Worm (Caenorhabditis elegans): Measurements from ENCODE around the gene hsp-60.

hsp-60 gene

DNA sequence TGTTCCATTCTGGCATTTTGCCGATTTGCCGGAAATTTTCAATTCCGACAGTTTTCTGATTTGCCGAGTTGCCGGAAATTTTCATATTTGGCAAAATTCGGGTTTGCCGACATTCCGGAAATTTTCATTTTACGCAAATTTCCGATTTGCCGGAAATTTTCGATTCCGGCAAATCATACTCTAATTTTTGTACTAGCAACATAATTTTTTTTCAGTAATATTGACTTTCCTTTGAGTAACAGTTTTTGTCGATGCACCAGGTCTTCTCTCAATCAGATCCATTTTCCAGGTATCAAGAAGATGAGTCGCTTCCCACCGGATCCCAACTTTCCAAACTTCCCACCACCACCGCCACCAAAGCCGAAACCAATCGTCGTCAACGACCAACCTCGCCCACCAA lies 21.6 kb downstream of the hsp-60 start, which contains the start of gene Y22D7AL.3:
Y22D7AL.3 (plus strand) TSS at position 301 of the 400 bp plus-strand sequence.
- no peak for TF ChIP-seq nhr-12 (tag; optimal IDR thresholded peaks at IDR 0.05)
- no peak for TF ChIP-seq ham-2 (GFP tag; optimal IDR thresholded peaks at IDR 0.05)
- TF ChIP-seq mab-5 (tag; optimal IDR thresholded peaks at IDR 0.05): no peak
- no peak for TF ChIP-seq pha-4 (tag; optimal IDR thresholded peaks at IDR 0.05)
- TF ChIP-seq lin-13 (tag; optimal IDR thresholded peaks at IDR 0.05): no peak
- TF ChIP-seq nhr-76 (tag; optimal IDR thresholded peaks at IDR 0.05): no peak
- TF ChIP-seq unc-39 (tag; optimal IDR thresholded peaks at IDR 0.05): no peak
- no peak for TF ChIP-seq nhr-28 (tag; optimal IDR thresholded peaks at IDR 0.05)
- TF ChIP-seq nhr-237 (tag; optimal IDR thresholded peaks at IDR 0.05): no peak

DNA sequence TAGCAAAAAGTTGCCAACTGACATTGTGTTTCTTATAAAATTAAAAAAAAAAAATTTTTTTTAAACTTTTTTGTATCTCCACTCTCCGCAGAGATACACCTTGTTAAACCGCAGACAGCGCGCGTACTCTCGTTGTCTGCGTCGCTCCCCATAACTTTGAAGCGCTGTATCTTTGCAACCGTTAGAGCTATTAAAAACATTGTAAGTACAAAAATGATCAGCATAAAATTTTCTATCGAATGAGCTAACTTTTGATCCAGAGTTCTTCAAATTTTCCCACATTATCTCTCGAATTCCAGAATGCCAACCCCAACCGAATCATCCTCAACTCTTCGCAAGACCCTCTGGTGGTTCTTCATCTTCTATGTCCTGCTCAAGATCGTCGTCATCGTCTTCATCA lies 32.6 kb downstream of the hsp-60 start, which contains the start of gene Y22D7AL.1:
Y22D7AL.1 (plus strand) TSS at position 301 of the 400 bp plus-strand sequence.
- no peak for TF ChIP-seq ces-1 (GFP tag; optimal IDR thresholded peaks at IDR 0.05)
- no peak for TF ChIP-seq lin-13 (tag; optimal IDR thresholded peaks at IDR 0.05)
- no peak for TF ChIP-seq ztf-11 (tag; optimal IDR thresholded peaks at IDR 0.05)
- TF ChIP-seq pha-4 (tag; optimal IDR thresholded peaks at IDR 0.05): no peak
- no peak for TF ChIP-seq mab-5 (tag; optimal IDR thresholded peaks at IDR 0.05)
- no peak for TF ChIP-seq ceh-83 (GFP tag; optimal IDR thresholded peaks at IDR 0.05)
- no peak for TF ChIP-seq nhr-28 (tag; optimal IDR thresholded peaks at IDR 0.05)
- TF ChIP-seq elt-1 (tag; optimal IDR thresholded peaks at IDR 0.05; ENCODE audit: borderline replicate concordance, insufficient read depth): no peak
- TF ChIP-seq ceh-39 (tag; optimal IDR thresholded peaks at IDR 0.05): no peak
- TF ChIP-seq snpc-4 (tag; optimal IDR thresholded peaks at IDR 0.05): no peak
- no peak for TF ChIP-seq cnd-1 (tag; optimal IDR thresholded peaks at IDR 0.05)

DNA sequence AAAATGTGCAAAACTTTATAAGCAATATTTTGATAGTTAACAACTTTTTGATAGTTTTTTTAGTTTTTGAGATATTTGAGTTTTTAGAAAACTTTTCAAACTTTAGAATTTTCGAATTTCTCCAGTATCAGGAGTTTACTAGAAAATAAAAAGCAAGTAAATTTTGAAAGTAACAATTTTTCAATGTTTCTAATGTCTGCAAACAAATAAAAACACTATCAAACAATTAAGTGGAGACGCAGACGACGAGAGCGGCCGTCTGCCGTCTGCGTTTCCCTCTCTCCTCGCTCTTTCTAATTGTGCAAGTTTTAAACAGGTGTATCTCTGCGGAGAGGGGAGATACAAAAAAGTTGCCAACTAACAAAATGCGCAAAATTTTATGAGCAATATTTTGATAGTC lies 33.4 kb downstream of the hsp-60 start:
- no peak for TF ChIP-seq mep-1 (tag; optimal IDR thresholded peaks at IDR 0.05)
- no peak for TF ChIP-seq M03D4.4 (tag; optimal IDR thresholded peaks at IDR 0.05)
- TF ChIP-seq lin-13 (tag; optimal IDR thresholded peaks at IDR 0.05): no peak
- no peak for TF ChIP-seq cnd-1 (tag; optimal IDR thresholded peaks at IDR 0.05)
- TF ChIP-seq hlh-1 (tag; optimal IDR thresholded peaks at IDR 0.05): no peak

DNA sequence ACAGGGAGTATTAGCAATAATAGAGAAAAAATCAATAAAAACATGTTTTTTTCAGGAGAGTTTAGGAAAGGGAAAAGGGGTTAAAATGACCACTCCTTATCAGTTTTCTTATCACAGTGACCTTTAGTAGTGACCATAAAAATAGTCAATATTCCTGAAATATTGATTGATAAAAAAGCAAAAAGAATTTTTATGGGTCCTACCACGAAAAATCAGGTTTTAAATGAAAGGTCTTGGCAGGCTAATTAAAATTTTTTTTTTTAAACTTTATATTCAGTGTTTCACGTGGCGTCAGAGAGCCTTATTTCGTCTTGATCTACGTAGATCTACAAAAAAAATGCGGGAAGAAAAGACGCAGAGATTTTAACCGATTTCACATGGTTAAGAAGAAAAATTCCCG lies 37.8 kb downstream of the hsp-60 start, which contains the start of gene cht-4:
cht-4 (minus strand) TSS at position 101 of the 400 bp plus-strand sequence.
- no peak for TF ChIP-seq elt-1 (tag; optimal IDR thresholded peaks at IDR 0.05; ENCODE audit: borderline replicate concordance, insufficient read depth)
- TF ChIP-seq nhr-28 (tag; optimal IDR thresholded peaks at IDR 0.05): no peak
- TF ChIP-seq nhr-2 (tag; optimal IDR thresholded peaks at IDR 0.05): no peak
- TF ChIP-seq mab-5 (tag; optimal IDR thresholded peaks at IDR 0.05): no peak
- TF ChIP-seq sptf-1 (tag; optimal IDR thresholded peaks at IDR 0.05): no peak
- TF ChIP-seq nhr-237 (tag; optimal IDR thresholded peaks at IDR 0.05): no peak
- TF ChIP-seq zip-8 (tag; optimal IDR thresholded peaks at IDR 0.05): no peak
- TF ChIP-seq unc-39 (tag; optimal IDR thresholded peaks at IDR 0.05): no peak
- TF ChIP-seq ceh-39 (tag; optimal IDR thresholded peaks at IDR 0.05): no peak

DNA sequence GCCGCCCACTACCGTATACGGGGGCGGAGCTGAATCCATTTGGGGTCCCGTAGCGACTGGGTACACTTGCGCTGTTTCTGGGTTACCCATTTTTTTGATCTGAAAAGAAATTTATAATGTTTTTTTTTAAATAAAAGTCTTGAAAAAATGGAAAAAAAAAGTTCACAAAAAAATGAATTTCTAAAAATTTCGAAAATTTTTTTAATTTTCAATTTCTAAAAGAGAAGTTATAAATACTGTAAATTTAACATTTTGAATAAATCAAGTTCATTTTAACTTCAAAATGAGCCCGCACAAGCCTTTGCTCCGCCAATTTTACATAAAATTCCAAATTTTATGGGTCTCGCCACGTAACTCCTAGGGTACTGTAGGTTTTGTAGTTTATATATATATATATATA lies 40.2 kb downstream of the hsp-60 start, which contains the start of gene Y22D7AL.15:
Y22D7AL.15 (minus strand) TSS at position 101 of the 400 bp plus-strand sequence.
- no peak for TF ChIP-seq tbx-8 (GFP tag; optimal IDR thresholded peaks at IDR 0.05)
- no peak for TF ChIP-seq cnd-1 (tag; optimal IDR thresholded peaks at IDR 0.05)
- TF ChIP-seq ham-2 (GFP tag; optimal IDR thresholded peaks at IDR 0.05): no peak
- TF ChIP-seq lsy-2 (tag; optimal IDR thresholded peaks at IDR 0.05): no peak
- TF ChIP-seq hlh-1 (tag; optimal IDR thresholded peaks at IDR 0.05): no peak
- TF ChIP-seq ceh-43 (GFP tag; optimal IDR thresholded peaks at IDR 0.05): no peak
- no peak for TF ChIP-seq ceh-83 (GFP tag; optimal IDR thresholded peaks at IDR 0.05)

DNA sequence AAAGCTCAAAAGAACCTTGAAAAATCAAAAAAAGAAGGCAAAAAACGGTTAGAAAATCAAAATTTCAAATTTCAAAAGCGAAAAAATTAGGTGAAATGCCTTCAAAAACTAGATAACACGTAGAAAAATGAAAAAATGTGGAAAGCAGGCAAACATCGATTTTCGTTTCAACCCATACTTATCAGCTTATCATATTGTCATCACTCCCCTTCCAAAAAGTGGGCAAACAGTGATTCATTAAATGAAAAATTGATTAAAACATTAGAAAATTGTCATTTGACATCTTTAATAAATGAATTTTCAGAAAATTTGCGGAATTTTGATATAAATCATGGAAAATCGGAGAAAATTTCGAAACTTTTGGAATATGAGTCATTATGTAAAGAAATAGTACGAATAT lies 41.5 kb downstream of the hsp-60 start:
- no peak for TF ChIP-seq bed-3 (GFP tag; optimal IDR thresholded peaks at IDR 0.05)
- TF ChIP-seq elt-1 (tag; optimal IDR thresholded peaks at IDR 0.05; ENCODE audit: borderline replicate concordance, insufficient read depth): no peak
- no peak for TF ChIP-seq ceh-83 (GFP tag; optimal IDR thresholded peaks at IDR 0.05)
- TF ChIP-seq pha-4 (tag; optimal IDR thresholded peaks at IDR 0.05): no peak
- no peak for TF ChIP-seq lsy-2 (tag; optimal IDR thresholded peaks at IDR 0.05)
- no peak for TF ChIP-seq cnd-1 (tag; optimal IDR thresholded peaks at IDR 0.05)
- TF ChIP-seq sem-2 (GFP tag; optimal IDR thresholded peaks at IDR 0.05): no peak
- no peak for TF ChIP-seq mep-1 (tag; optimal IDR thresholded peaks at IDR 0.05)
- no peak for TF ChIP-seq nhr-2 (tag; optimal IDR thresholded peaks at IDR 0.05)

DNA sequence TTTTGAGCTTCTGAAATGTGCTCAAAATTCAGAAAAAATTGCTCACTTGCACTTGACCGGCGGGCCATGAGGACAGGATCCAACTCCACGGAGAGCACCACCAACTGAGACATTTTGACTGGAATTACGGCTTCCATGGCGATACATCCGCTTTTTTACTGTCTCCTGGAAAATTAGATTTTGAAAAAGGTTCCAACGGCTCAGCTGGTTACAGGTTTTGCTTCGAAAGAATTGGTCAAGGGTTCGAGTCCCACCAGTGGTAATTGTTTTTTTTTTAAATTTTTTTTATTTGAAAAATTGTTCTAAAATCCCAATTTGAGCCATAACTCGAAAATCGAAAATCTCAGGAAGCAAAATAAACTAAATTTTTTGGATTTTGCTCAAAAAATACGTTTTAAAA lies 42.9 kb downstream of the hsp-60 start:
- TF ChIP-seq ceh-83 (GFP tag; optimal IDR thresholded peaks at IDR 0.05) (no peak), ceh-39 (tag; optimal IDR thresholded peaks at IDR 0.05) (no peak), ceh-43 (GFP tag; optimal IDR thresholded peaks at IDR 0.05) (no peak), ham-2 (GFP tag; optimal IDR thresholded peaks at IDR 0.05) (no peak), elt-3 (tag; optimal IDR thresholded peaks at IDR 0.05) (no peak)
